Worm (Caenorhabditis elegans): ENCODE measurements around the gene pxn-2.

- TF ChIP-seq him-1 (tag; optimal IDR thresholded peaks at IDR 0.05) (no peak), W03F9.2 (tag; optimal IDR thresholded peaks at IDR 0.05) (no peak)
These were observed 35.6 kb upstream of the pxn-2 start for ce11 chrX:11014394-11015280.

Data from whole organism, L4/young adult.